Fruit fly (Drosophila melanogaster) whole organism, embryonic: ENCODE measurements around the gene Smvt.

Experiments
- CG7786 ChIP-seq: fragments of 200-800 bp; sonication (Bioruptor generic); optimal IDR thresholded peaks from 2 replicates; lab custom pipeline; 2016; ENCODE audit warnings: missing biosample characterization, missing genetic modification characterization
- Meics ChIP-seq: fragments of 200-800 bp; sonication (Bioruptor generic); optimal IDR thresholded peaks from 2 replicates; lab custom pipeline; 2017; ENCODE audit warnings: missing biosample characterization, mild to moderate bottlenecking, missing genetic modification characterization
- Neu2 ChIP-seq: fragments of 200-800 bp; sonication (Bioruptor generic); optimal IDR thresholded peaks from 3 replicates; lab custom pipeline; 2016; ENCODE audit warnings: missing biosample characterization, missing genetic modification characterization, borderline replicate concordance

- TF ChIP-seq Meics = peak; percentile 37
- no peak for TF ChIP-seq Neu2 (GFP tag; lab: Kevin White, UChicago)
- TF ChIP-seq CG7786 (GFP tag; lab: Kevin White, UChicago) = peak; percentile 3
Measured at dm6 chr3R:31723206-31723933, 38.0 kb downstream of the Smvt start.
